Fruit fly (Drosophila melanogaster) whole organism, embryonic: ENCODE data around the gene Pdhb.

Experiments used
- B-H2 ChIP-seq: fragments of 200-800 bp; sonication (Bioruptor generic); optimal IDR thresholded peaks from 2 replicates; lab custom pipeline; 2018; ENCODE audit warnings: missing biosample characterization, mild to moderate bottlenecking, missing genetic modification characterization
- C15 ChIP-seq: fragments of 200-800 bp; sonication (Bioruptor generic); IDR thresholded peaks from 3 replicates; pipeline ENCODE4 v1.3.6; 2022; ENCODE audit warnings: missing biosample characterization, missing genetic modification characterization
- CG1024 ChIP-seq: fragments of 200-800 bp; sonication (Bioruptor generic); IDR thresholded peaks from 2 replicates; pipeline ENCODE4 v1.3.6; 2022; ENCODE audit warnings: missing biosample characterization, missing genetic modification characterization
- CG10267 ChIP-seq: fragments of 200-800 bp; sonication (Bioruptor generic); optimal IDR thresholded peaks from 2 replicates; lab custom pipeline; 2018; ENCODE audit warnings: missing biosample characterization, mild to moderate bottlenecking, missing genetic modification characterization, moderate library complexity
- CG10543 ChIP-seq: fragments of 200-800 bp; sonication (Bioruptor generic); optimal IDR thresholded peaks from 3 replicates; lab custom pipeline; 2017; ENCODE audit warnings: missing biosample characterization, mild to moderate bottlenecking, missing genetic modification characterization, moderate library complexity
- CG10654 ChIP-seq: fragments of 200-800 bp; sonication (Bioruptor generic); optimal IDR thresholded peaks from 2 replicates; lab custom pipeline; 2016; ENCODE audit warnings: missing biosample characterization, missing genetic modification characterization
- CG12071 ChIP-seq: fragments of 200-800 bp; sonication (Bioruptor generic); optimal IDR thresholded peaks from 3 replicates; lab custom pipeline; 2018; ENCODE audit warnings: missing biosample characterization, mild to moderate bottlenecking, missing genetic modification characterization
- CG12744 ChIP-seq: fragments of 200-800 bp; sonication (Bioruptor generic); optimal IDR thresholded peaks from 2 replicates; lab custom pipeline; 2016; ENCODE audit warnings: missing biosample characterization, missing genetic modification characterization
- CG14014 ChIP-seq: fragments of 200-800 bp; sonication (Bioruptor generic); IDR thresholded peaks from 2 replicates; pipeline ENCODE4 v1.3.6; 2022; ENCODE audit warnings: missing biosample characterization, missing genetic modification characterization
- CG15479 ChIP-seq: fragments of 200-800 bp; sonication (Bioruptor generic); optimal IDR thresholded peaks from 3 replicates; lab custom pipeline; 2019; ENCODE audit warnings: missing biosample characterization, mild to moderate bottlenecking, missing genetic modification characterization, moderate library complexity
- CG1603 ChIP-seq: fragments of 200-800 bp; sonication (Bioruptor generic); optimal IDR thresholded peaks from 2 replicates; lab custom pipeline; 2019; ENCODE audit warnings: missing biosample characterization, mild to moderate bottlenecking, missing genetic modification characterization, moderate library complexity
- CG16813 ChIP-seq: fragments of 200-800 bp; sonication (Bioruptor generic); IDR thresholded peaks from 3 replicates; pipeline ENCODE4 v1.3.6; 2022; ENCODE audit warnings: missing biosample characterization, missing genetic modification characterization; ENCODE audit not compliant: partially characterized antibody
- CG17359 ChIP-seq: fragments of 200-800 bp; sonication (Bioruptor generic); optimal IDR thresholded peaks from 3 replicates; lab custom pipeline; 2018; ENCODE audit warnings: missing biosample characterization, mild to moderate bottlenecking, missing genetic modification characterization, moderate library complexity
- CG18599 ChIP-seq: fragments of 200-800 bp; sonication (Bioruptor generic); optimal IDR thresholded peaks from 3 replicates; lab custom pipeline; 2017; ENCODE audit warnings: missing biosample characterization, missing genetic modification characterization, mild to moderate bottlenecking, moderate library complexity, missing genetic modification reagents
- CG2116 ChIP-seq: fragments of 200-800 bp; sonication (Bioruptor generic); optimal IDR thresholded peaks from 3 replicates; lab custom pipeline; 2018; ENCODE audit warnings: missing biosample characterization, mild to moderate bottlenecking, missing genetic modification characterization
- CG31224 ChIP-seq: fragments of 200-800 bp; sonication (Bioruptor generic); IDR thresholded peaks from 2 replicates; pipeline ENCODE4 v1.3.6; 2022; ENCODE audit warnings: missing biosample characterization, missing genetic modification characterization
- CG32532 ChIP-seq: fragments of 200-800 bp; sonication (Bioruptor generic); IDR thresholded peaks from 2 replicates; pipeline ENCODE4 v1.3.6; 2022; ENCODE audit warnings: missing biosample characterization, missing genetic modification characterization
- CG32767 ChIP-seq: fragments of 200-800 bp; sonication (Bioruptor generic); IDR thresholded peaks from 2 replicates; pipeline ENCODE4 v1.3.6; 2022; ENCODE audit warnings: missing biosample characterization, missing genetic modification characterization
- CG32772 ChIP-seq: fragments of 200-800 bp; sonication (Bioruptor generic); IDR thresholded peaks from 2 replicates; pipeline ENCODE4 v1.3.6; 2022; ENCODE audit warnings: missing biosample characterization, missing genetic modification characterization
- CG3847 ChIP-seq: fragments of 200-800 bp; sonication (Bioruptor generic); IDR thresholded peaks from 2 replicates; pipeline ENCODE4 v1.3.6; 2022; ENCODE audit warnings: missing biosample characterization, missing genetic modification characterization
- CG9437 ChIP-seq: fragments of 200-800 bp; sonication (Bioruptor generic); optimal IDR thresholded peaks from 2 replicates; lab custom pipeline; 2018; ENCODE audit warnings: missing biosample characterization, mild to moderate bottlenecking, missing genetic modification characterization
- CG9609 ChIP-seq: fragments of 200-800 bp; sonication (Bioruptor generic); optimal IDR thresholded peaks from 3 replicates; lab custom pipeline; 2016; ENCODE audit warnings: missing biosample characterization, missing genetic modification characterization
- CHES-1-like ChIP-seq: fragments of 200-800 bp; sonication (Bioruptor generic); optimal IDR thresholded peaks from 2 replicates; lab custom pipeline; 2016; ENCODE audit warnings: missing biosample characterization, missing genetic modification characterization
- Chrac-16 ChIP-seq: fragments of 200-800 bp; sonication (Bioruptor generic); optimal IDR thresholded peaks from 3 replicates; lab custom pipeline; 2016; ENCODE audit warnings: missing biosample characterization, missing genetic modification characterization
- Dad ChIP-seq: fragments of 200-800 bp; sonication (Bioruptor generic); optimal IDR thresholded peaks from 3 replicates; lab custom pipeline; 2016; ENCODE audit warnings: missing biosample characterization, missing genetic modification characterization
- Ets65A ChIP-seq: fragments of 200-800 bp; sonication (Bioruptor generic); peaks from one replicate; lab custom pipeline; 2016; ENCODE audit warnings: missing biosample characterization, missing genetic modification characterization
- H15 ChIP-seq: fragments of 200-800 bp; sonication (Bioruptor generic); IDR thresholded peaks from 3 replicates; pipeline ENCODE4 v1.3.6; 2022; ENCODE audit warnings: missing biosample characterization, missing genetic modification characterization
- H2.0 ChIP-seq: fragments of 200-800 bp; sonication (Bioruptor generic); IDR thresholded peaks from 2 replicates; pipeline ENCODE4 v1.3.6; 2022; ENCODE audit warnings: missing biosample characterization, missing genetic modification characterization
- Hmr ChIP-seq: fragments of 200-800 bp; sonication (Bioruptor generic); optimal IDR thresholded peaks from 3 replicates; lab custom pipeline; 2017; ENCODE audit warnings: mild to moderate bottlenecking, missing biosample characterization, missing genetic modification reagents, missing genetic modification characterization
- MBD-R2 ChIP-seq: fragments of 200-800 bp; sonication (Bioruptor generic); IDR thresholded peaks from 2 replicates; pipeline ENCODE4 v1.3.6; 2022; ENCODE audit warnings: missing biosample characterization, missing genetic modification characterization
- MESR4 ChIP-seq: fragments of 200-800 bp; sonication (Bioruptor generic); optimal IDR thresholded peaks from 2 replicates; lab custom pipeline; 2018; ENCODE audit warnings: missing biosample characterization, mild to moderate bottlenecking, missing genetic modification characterization, moderate library complexity
- Oli ChIP-seq: fragments of 200-800 bp; sonication (Bioruptor generic); optimal IDR thresholded peaks from 2 replicates; lab custom pipeline; 2018; ENCODE audit warnings: missing biosample characterization, mild to moderate bottlenecking, missing genetic modification characterization, moderate library complexity
- Sry-δ ChIP-seq: fragments of 200-800 bp; sonication (Bioruptor generic); optimal IDR thresholded peaks from 2 replicates; lab custom pipeline; 2016; ENCODE audit warnings: missing biosample characterization, missing genetic modification characterization
- Xbp1 ChIP-seq: fragments of 200-800 bp; sonication (Bioruptor generic); optimal IDR thresholded peaks from 3 replicates; lab custom pipeline; 2016; ENCODE audit warnings: missing biosample characterization, mild to moderate bottlenecking, missing genetic modification characterization
- Xrp1 ChIP-seq: fragments of 200-800 bp; sonication (Bioruptor generic); IDR thresholded peaks from 2 replicates; pipeline ENCODE4 v1.3.6; 2022; ENCODE audit warnings: missing biosample characterization, missing genetic modification characterization
- al ChIP-seq: fragments of 200-800 bp; sonication (Bioruptor generic); IDR thresholded peaks from 2 replicates; pipeline ENCODE4 v1.3.6; 2022; ENCODE audit warnings: missing biosample characterization, missing genetic modification characterization
- cg ChIP-seq: fragments of 200-800 bp; sonication (Bioruptor generic); optimal IDR thresholded peaks from 3 replicates; lab custom pipeline; 2019; ENCODE audit warnings: missing biosample characterization, mild to moderate bottlenecking, missing genetic modification characterization, moderate library complexity
- corto ChIP-seq: fragments of 200-800 bp; sonication (Bioruptor generic); optimal IDR thresholded peaks from 2 replicates; lab custom pipeline; 2016; ENCODE audit warnings: missing biosample characterization, mild to moderate bottlenecking, missing genetic modification characterization, moderate library complexity
- crc ChIP-seq: fragments of 200-800 bp; sonication (Bioruptor generic); optimal IDR thresholded peaks from 2 replicates; lab custom pipeline; 2016; ENCODE audit warnings: missing biosample characterization, missing genetic modification characterization
- dmrt99B ChIP-seq: fragments of 200-800 bp; sonication (Bioruptor generic); optimal IDR thresholded peaks from 2 replicates; lab custom pipeline; 2018; ENCODE audit warnings: missing biosample characterization, mild to moderate bottlenecking, missing genetic modification characterization, moderate library complexity
- fd96Cb ChIP-seq: fragments of 200-800 bp; sonication (Bioruptor generic); optimal IDR thresholded peaks from 2 replicates; lab custom pipeline; 2018; ENCODE audit warnings: missing biosample characterization, mild to moderate bottlenecking, missing genetic modification characterization, moderate library complexity
- gce ChIP-seq: fragments of 200-800 bp; sonication (Bioruptor generic); IDR thresholded peaks from 3 replicates; pipeline ENCODE4 v1.3.6; 2022; ENCODE audit warnings: missing biosample characterization, missing genetic modification characterization
- grau ChIP-seq: fragments of 200-800 bp; optimal IDR thresholded peaks from 3 replicates; lab custom pipeline; 2019; ENCODE audit warnings: missing biosample characterization, mild to moderate bottlenecking, missing genetic modification characterization, moderate library complexity
- jumu ChIP-seq: fragments of 200-800 bp; sonication (Bioruptor generic); optimal IDR thresholded peaks from 3 replicates; lab custom pipeline; 2016; ENCODE audit warnings: missing biosample characterization, missing genetic modification characterization
- kah ChIP-seq: fragments of 200-800 bp; sonication (Bioruptor generic); optimal IDR thresholded peaks from 2 replicates; lab custom pipeline; 2018; ENCODE audit warnings: missing biosample characterization, mild to moderate bottlenecking, missing genetic modification characterization
- pnt ChIP-seq: fragments of 200-800 bp; sonication (Bioruptor generic); optimal IDR thresholded peaks from 3 replicates; lab custom pipeline; 2016; ENCODE audit warnings: missing biosample characterization, missing genetic modification characterization
- run ChIP-seq: fragments of 200-800 bp; sonication (Bioruptor generic); optimal IDR thresholded peaks from 3 replicates; lab custom pipeline; 2018; ENCODE audit warnings: missing biosample characterization, mild to moderate bottlenecking, missing genetic modification characterization
- sima ChIP-seq: fragments of 200-800 bp; sonication (Bioruptor generic); optimal IDR thresholded peaks from 2 replicates; lab custom pipeline; 2016; ENCODE audit warnings: missing biosample characterization, missing genetic modification characterization
- sna ChIP-seq: fragments of 200-800 bp; sonication (Bioruptor generic); IDR thresholded peaks from 2 replicates; pipeline ENCODE4 v1.3.6; 2022; ENCODE audit warnings: missing biosample characterization, missing genetic modification characterization; ENCODE audit not compliant: partially characterized antibody
- wdn ChIP-seq: fragments of 200-800 bp; sonication (Bioruptor generic); IDR thresholded peaks from 2 replicates; pipeline ENCODE4 v1.3.6; 2022; ENCODE audit warnings: missing biosample characterization, missing genetic modification characterization
- zf30C ChIP-seq: fragments of 200-800 bp; sonication (Bioruptor generic); optimal IDR thresholded peaks from 3 replicates; lab custom pipeline; 2018; ENCODE audit warnings: missing biosample characterization, mild to moderate bottlenecking, missing genetic modification characterization

Pdhb gene

dm6 chr3R:29138961-29139527, 26.2 kb downstream of the Pdhb start (continued):
- no peak for TF ChIP-seq crc
- no peak for TF ChIP-seq C15
- peak; percentile 13 for TF ChIP-seq CG17359 (tag; lab: Kevin White, UChicago)
- TF ChIP-seq MBD-R2 (GFP tag; lab: Robert Waterston, UW), result no peak
- TF ChIP-seq run (tag; lab: Kevin White, UChicago), result no peak
- TF ChIP-seq CG32772 (GFP tag; lab: Robert Waterston, UW), result 0 out of 2 replicates have a peak, but pooled peaks have one; percentile 23
- peak; percentile 41 for TF ChIP-seq CG1603 (tag; lab: Kevin White, UChicago)
- peak; percentile 45 for TF ChIP-seq zf30C (GFP tag; lab: Kevin White, UChicago)
- TF ChIP-seq CG15479, result no peak
- TF ChIP-seq CG14014, result peak; percentile 45; the same call in 1 of the 2 replicates
- TF ChIP-seq corto (GFP tag; lab: Kevin White, UChicago), result no peak
- no peak for TF ChIP-seq jumu (GFP tag; lab: Kevin White, UChicago)
- no peak for TF ChIP-seq Hmr
- no peak for TF ChIP-seq CG10267 (tag; lab: Kevin White, UChicago)
- TF ChIP-seq CHES-1-like, result no peak
- TF ChIP-seq kah (GFP tag; lab: Kevin White, UChicago), result no peak
- TF ChIP-seq CG10654 (GFP tag; lab: Kevin White, UChicago), result peak; percentile 10
- TF ChIP-seq Ets65A (GFP tag; lab: Kevin White, UChicago), result peak; percentile 90
- peak; percentile 5 for TF ChIP-seq CG9609 (GFP tag; lab: Kevin White, UChicago)
- peak; percentile 19; the same call in 1 of the 2 replicates for TF ChIP-seq Xrp1
- TF ChIP-seq CG10543, result peak; percentile 21
- peak; percentile 6 for TF ChIP-seq cg (GFP tag; lab: Kevin White, UChicago)
- no peak for TF ChIP-seq sima (GFP tag; lab: Kevin White, UChicago)
- no peak for TF ChIP-seq sna (GFP tag; lab: Robert Waterston, UW)
- no peak for TF ChIP-seq CG12744
- peak; percentile 39 for TF ChIP-seq grau (tag; lab: Kevin White, UChicago)
- peak; percentile 4 for TF ChIP-seq fd96Cb (tag; lab: Kevin White, UChicago)
- TF ChIP-seq Chrac-16 (GFP tag; lab: Kevin White, UChicago), result peak; percentile 6
- TF ChIP-seq dmrt99B (tag; lab: Kevin White, UChicago), result no peak
- no peak for TF ChIP-seq CG31224 (GFP tag; lab: Robert Waterston, UW)
- no peak for TF ChIP-seq B-H2 (GFP tag; lab: Kevin White, UChicago)
- TF ChIP-seq Dad, result no peak
- TF ChIP-seq H15 (GFP tag; lab: Robert Waterston, UW), result no peak
- 0 out of 3 replicates have a peak, but pooled peaks have one; percentile 5 for TF ChIP-seq CG16813
- peak; percentile 20 for TF ChIP-seq CG18599
- TF ChIP-seq Sry-δ, result no peak
- TF ChIP-seq gce, result no peak
- TF ChIP-seq al, result no peak
- TF ChIP-seq MESR4 (GFP tag; lab: Kevin White, UChicago), result no peak
- TF ChIP-seq wdn (GFP tag; lab: Robert Waterston, UW), result 0 out of 2 replicates have a peak, but pooled peaks have one; percentile 33
- no peak for TF ChIP-seq pnt (GFP tag; lab: Kevin White, UChicago)
- no peak for TF ChIP-seq H2.0 (GFP tag; lab: Robert Waterston, UW)
- TF ChIP-seq CG9437 (GFP tag; lab: Kevin White, UChicago), result no peak
- no peak for TF ChIP-seq CG2116 (GFP tag; lab: Kevin White, UChicago)
- TF ChIP-seq CG32767 (GFP tag; lab: Robert Waterston, UW), result no peak
- no peak for TF ChIP-seq CG12071 (GFP tag; lab: Kevin White, UChicago)
- peak; percentile 19 for TF ChIP-seq Xbp1 (GFP tag; lab: Kevin White, UChicago)
- peak; percentile 15; the same call in 1 of the 2 replicates for TF ChIP-seq CG3847 (GFP tag; lab: Robert Waterston, UW)
- 0 out of 2 replicates have a peak, but pooled peaks have one; percentile 30 for TF ChIP-seq CG32532 (GFP tag; lab: Robert Waterston, UW)
- TF ChIP-seq Oli (tag; lab: Kevin White, UChicago), result peak; percentile 11
- TF ChIP-seq CG1024 (GFP tag; lab: Robert Waterston, UW), result no peak
